Worm (Caenorhabditis elegans): ENCODE measurements around the gene trp-2.

ce11 chrIII:970928-971327 lies 20.8 kb upstream of the trp-2 start:
- TF ChIP-seq unc-62 (GFP tag; optimal IDR thresholded peaks at IDR 0.05) (no peak), nhr-76 (tag; optimal IDR thresholded peaks at IDR 0.05) (no peak), nhr-237 (tag; optimal IDR thresholded peaks at IDR 0.05) (no peak), nhr-28 (tag; optimal IDR thresholded peaks at IDR 0.05) (no peak), unc-39 (tag; optimal IDR thresholded peaks at IDR 0.05) (no peak), cnd-1 (tag; optimal IDR thresholded peaks at IDR 0.05) (no peak)
